Fruit fly (Drosophila melanogaster) whole organism, embryonic: ENCODE results near the gene CG4854.

ENCODE experiments used
- Aef1 ChIP-seq: fragments of 200-800 bp; sonication (Bioruptor generic); IDR thresholded peaks from 3 replicates; pipeline ENCODE4 v1.3.6; 2022; ENCODE audit warnings: missing biosample characterization, missing genetic modification characterization
- Bgb ChIP-seq: fragments of 200-800 bp; sonication (Bioruptor generic); IDR thresholded peaks from 2 replicates; pipeline ENCODE4 v1.3.6; 2022; ENCODE audit warnings: missing biosample characterization, missing genetic modification characterization; ENCODE audit not compliant: partially characterized antibody
- CG10654 ChIP-seq: fragments of 200-800 bp; sonication (Bioruptor generic); optimal IDR thresholded peaks from 2 replicates; lab custom pipeline; 2016; ENCODE audit warnings: missing biosample characterization, missing genetic modification characterization
- CG10979 ChIP-seq: fragments of 200-800 bp; sonication (Bioruptor generic); optimal IDR thresholded peaks from 2 replicates; lab custom pipeline; 2018; ENCODE audit warnings: missing biosample characterization, mild to moderate bottlenecking, missing genetic modification characterization, moderate library complexity
- CG11085 ChIP-seq: fragments of 200-800 bp; sonication (Bioruptor generic); IDR thresholded peaks from 2 replicates; pipeline ENCODE4 v1.3.6; 2022; ENCODE audit warnings: missing biosample characterization, missing genetic modification characterization
- CG11093 ChIP-seq: fragments of 200-800 bp; sonication (Bioruptor generic); IDR thresholded peaks from 3 replicates; pipeline ENCODE4 v1.3.6; 2022; ENCODE audit warnings: missing biosample characterization, missing genetic modification characterization
- CG11560 ChIP-seq: fragments of 200-800 bp; sonication (Bioruptor generic); IDR thresholded peaks from 3 replicates; pipeline ENCODE4 v1.3.6; 2022; ENCODE audit warnings: missing biosample characterization, missing genetic modification characterization
- CG11695 ChIP-seq: fragments of 200-800 bp; sonication (Bioruptor generic); IDR thresholded peaks from 3 replicates; pipeline ENCODE4 v1.3.6; 2022; ENCODE audit warnings: missing biosample characterization, missing genetic modification characterization
- CG12299 ChIP-seq: fragments of 200-800 bp; sonication (Bioruptor generic); optimal IDR thresholded peaks from 2 replicates; lab custom pipeline; 2018; ENCODE audit warnings: missing biosample characterization, mild to moderate bottlenecking, missing genetic modification characterization
- CG14014 ChIP-seq: fragments of 200-800 bp; sonication (Bioruptor generic); IDR thresholded peaks from 2 replicates; pipeline ENCODE4 v1.3.6; 2022; ENCODE audit warnings: missing biosample characterization, missing genetic modification characterization
- CG14965 ChIP-seq: fragments of 200-800 bp; sonication (Bioruptor generic); optimal IDR thresholded peaks from 2 replicates; lab custom pipeline; 2016; ENCODE audit warnings: missing biosample characterization, missing genetic modification characterization, borderline replicate concordance
- CG15073 ChIP-seq: fragments of 200-800 bp; sonication (Bioruptor generic); optimal IDR thresholded peaks from 2 replicates; lab custom pipeline; 2016; ENCODE audit warnings: missing biosample characterization, missing genetic modification characterization
- CG1529 ChIP-seq: fragments of 200-800 bp; sonication (Bioruptor generic); optimal IDR thresholded peaks from 3 replicates; lab custom pipeline; 2018; ENCODE audit warnings: missing biosample characterization, missing genetic modification characterization
- CG17328 ChIP-seq: fragments of 200-800 bp; sonication (Bioruptor generic); IDR thresholded peaks from 2 replicates; pipeline ENCODE4 v1.3.6; 2022; ENCODE audit warnings: missing biosample characterization, missing genetic modification characterization
- CG17802 ChIP-seq: fragments of 200-800 bp; sonication (Bioruptor generic); optimal IDR thresholded peaks from 2 replicates; lab custom pipeline; 2018; ENCODE audit warnings: missing biosample characterization, mild to moderate bottlenecking, missing genetic modification characterization, moderate library complexity
- CG18262 ChIP-seq: fragments of 200-800 bp; optimal IDR thresholded peaks from 3 replicates; lab custom pipeline; 2019; ENCODE audit warnings: missing biosample characterization, mild to moderate bottlenecking, missing genetic modification characterization, moderate library complexity
- CG18476 ChIP-seq: fragments of 200-800 bp; sonication (Bioruptor generic); optimal IDR thresholded peaks from 2 replicates; lab custom pipeline; 2016; ENCODE audit warnings: missing biosample characterization, mild to moderate bottlenecking, missing genetic modification characterization
- CG2875 ChIP-seq: fragments of 200-800 bp; sonication (Bioruptor generic); optimal IDR thresholded peaks from 2 replicates; lab custom pipeline; 2017; ENCODE audit warnings: missing biosample characterization, mild to moderate bottlenecking, missing genetic modification characterization, missing genetic modification reagents
- CG42726 ChIP-seq: fragments of 200-800 bp; sonication (Bioruptor generic); IDR thresholded peaks from 2 replicates; pipeline ENCODE4 v1.3.6; 2022; ENCODE audit warnings: missing biosample characterization, missing genetic modification characterization; ENCODE audit not compliant: partially characterized antibody
- CG4820 ChIP-seq: fragments of 200-800 bp; sonication (Bioruptor generic); optimal IDR thresholded peaks from 3 replicates; lab custom pipeline; 2016; ENCODE audit warnings: missing biosample characterization, missing genetic modification characterization
- CG6272 ChIP-seq: fragments of 200-800 bp; sonication (Bioruptor generic); IDR thresholded peaks from 2 replicates; pipeline ENCODE4 v1.3.6; 2022; ENCODE audit warnings: missing biosample characterization, missing genetic modification characterization
- CG6813 ChIP-seq: fragments of 200-800 bp; sonication (Bioruptor generic); optimal IDR thresholded peaks from 2 replicates; lab custom pipeline; 2017; ENCODE audit warnings: missing biosample characterization, missing genetic modification characterization, mild to moderate bottlenecking, moderate library complexity, missing genetic modification reagents
- CG8281 ChIP-seq: fragments of 200-800 bp; sonication (Bioruptor generic); optimal IDR thresholded peaks from 2 replicates; lab custom pipeline; 2018; ENCODE audit warnings: missing biosample characterization, mild to moderate bottlenecking, missing genetic modification characterization, moderate library complexity
- CG9797 ChIP-seq: fragments of 200-800 bp; sonication (Bioruptor generic); optimal IDR thresholded peaks from 3 replicates; lab custom pipeline; 2018; ENCODE audit warnings: missing biosample characterization, mild to moderate bottlenecking, missing genetic modification characterization
- D ChIP-seq, 2 experiments: fragments of 200-800 bp in 1 of 2; fragments of >200 bp in 1 of 2; sonication (Bioruptor generic) in 1 of 2; optimal IDR thresholded peaks; 2 replicates in 1 of 2; 3 replicates in 1 of 2; lab custom pipeline; 2017; ENCODE audit warnings: mild to moderate bottlenecking in 1 of 2, missing biosample characterization in 1 of 2, missing genetic modification characterization in 1 of 2, missing genetic modification reagents in 1 of 2
- ERR ChIP-seq: fragments of 200-800 bp; sonication (Bioruptor generic); optimal IDR thresholded peaks from 2 replicates; lab custom pipeline; 2016; ENCODE audit warnings: missing biosample characterization, missing genetic modification characterization
- Med ChIP-seq: fragments of 200-800 bp; sonication (Bioruptor generic); peaks from one replicate; lab custom pipeline; 2016; ENCODE audit warnings: missing biosample characterization, missing genetic modification characterization, mild to moderate bottlenecking, inconsistent platforms, moderate library complexity
- PHDP ChIP-seq: fragments of 200-800 bp; sonication (Bioruptor generic); optimal IDR thresholded peaks from 3 replicates; lab custom pipeline; 2018; ENCODE audit warnings: missing biosample characterization, mild to moderate bottlenecking, missing genetic modification characterization, moderate library complexity
- Pdp1 ChIP-seq, 2 experiments: fragments of 200-800 bp; sonication (Bioruptor generic); optimal IDR thresholded peaks; 3 replicates each; lab custom pipeline; 2016; ENCODE audit warnings: missing biosample characterization in 2 of 2, missing genetic modification characterization in 2 of 2, mild to moderate bottlenecking in 1 of 2, moderate library complexity in 1 of 2
- Scr ChIP-seq: fragments of 200-800 bp; sonication (Bioruptor generic); IDR thresholded peaks from 2 replicates; pipeline ENCODE4 v1.3.6; 2022; ENCODE audit warnings: missing biosample characterization, missing genetic modification characterization; ENCODE audit not compliant: partially characterized antibody
- Sox100B ChIP-seq: fragments of 200-800 bp; sonication (Bioruptor generic); optimal IDR thresholded peaks from 3 replicates; lab custom pipeline; 2018; ENCODE audit warnings: missing biosample characterization, mild to moderate bottlenecking, missing genetic modification characterization
- ase ChIP-seq: fragments of 200-800 bp; sonication (Bioruptor generic); IDR thresholded peaks from 3 replicates; pipeline ENCODE4 v1.3.6; 2022; ENCODE audit warnings: missing biosample characterization, missing genetic modification characterization
- chinmo ChIP-seq: fragments of 200-800 bp; sonication (Bioruptor generic); IDR thresholded peaks from 4 replicates; pipeline ENCODE4 v1.3.6; 2022; ENCODE audit warnings: missing biosample characterization, missing genetic modification characterization; ENCODE audit not compliant: partially characterized antibody
- corto ChIP-seq: fragments of 200-800 bp; sonication (Bioruptor generic); optimal IDR thresholded peaks from 2 replicates; lab custom pipeline; 2016; ENCODE audit warnings: missing biosample characterization, mild to moderate bottlenecking, missing genetic modification characterization, moderate library complexity
- crol ChIP-seq: fragments of 200-800 bp; sonication (Bioruptor generic); IDR thresholded peaks from 2 replicates; pipeline ENCODE4 v1.3.6; 2022; ENCODE audit warnings: missing biosample characterization, missing genetic modification characterization
- dysf ChIP-seq: fragments of 200-800 bp; sonication (Bioruptor generic); IDR thresholded peaks from 3 replicates; pipeline ENCODE4 v1.3.6; 2022; ENCODE audit warnings: missing biosample characterization, missing genetic modification characterization
- ewg ChIP-seq: fragments of 200-800 bp; sonication (Bioruptor generic); optimal IDR thresholded peaks from 3 replicates; lab custom pipeline; 2017; ENCODE audit warnings: mild to moderate bottlenecking, missing biosample characterization, missing genetic modification reagents, missing genetic modification characterization
- hkb ChIP-seq, 2 experiments: fragments of 200-800 bp in 1 of 2; fragments of >200 bp in 1 of 2; sonication (Bioruptor generic) in 1 of 2; IDR thresholded peaks in 1 of 2; optimal IDR thresholded peaks in 1 of 2; 2 replicates each; pipeline versions ENCODE4 v1.3.6 to Lab custom; 2017 to 2022; ENCODE audit warnings: missing biosample characterization in 1 of 2, missing genetic modification characterization in 1 of 2
- jumu ChIP-seq: fragments of 200-800 bp; sonication (Bioruptor generic); optimal IDR thresholded peaks from 3 replicates; lab custom pipeline; 2016; ENCODE audit warnings: missing biosample characterization, missing genetic modification characterization
- lola ChIP-seq, 3 experiments: fragments of >200 bp in 2 of 3; fragments of 200-800 bp in 1 of 3; sonication (Bioruptor generic) in 1 of 3; optimal IDR thresholded peaks; 2 replicates each; lab custom pipeline; 2017 to 2019; ENCODE audit warnings: missing biosample characterization in 3 of 3, missing genetic modification characterization in 3 of 3, mild to moderate bottlenecking in 1 of 3, moderate library complexity in 1 of 3
- pb ChIP-seq: fragments of 200-800 bp; sonication (Bioruptor generic); optimal IDR thresholded peaks from 3 replicates; lab custom pipeline; 2016; ENCODE audit warnings: missing biosample characterization, missing genetic modification characterization
- phol ChIP-seq: fragments of 200-800 bp; sonication (Bioruptor generic); optimal IDR thresholded peaks from 3 replicates; lab custom pipeline; 2018; ENCODE audit warnings: missing biosample characterization, mild to moderate bottlenecking, missing genetic modification characterization, moderate library complexity
- pnt ChIP-seq: fragments of 200-800 bp; sonication (Bioruptor generic); optimal IDR thresholded peaks from 3 replicates; lab custom pipeline; 2016; ENCODE audit warnings: missing biosample characterization, missing genetic modification characterization
- stc ChIP-seq: fragments of 200-800 bp; sonication (Bioruptor generic); IDR thresholded peaks from 2 replicates; pipeline ENCODE4 v1.3.6; 2022; ENCODE audit warnings: missing biosample characterization, missing genetic modification characterization
- ttk ChIP-seq: fragments of 200-800 bp; sonication (Bioruptor generic); IDR thresholded peaks from 2 replicates; pipeline ENCODE4 v2.1.2; 2022; ENCODE audit warnings: missing biosample characterization, missing genetic modification characterization
- vnd ChIP-seq: fragments of 200-800 bp; sonication (Bioruptor generic); IDR thresholded peaks from 3 replicates; pipeline ENCODE4 v1.3.6; 2022; ENCODE audit warnings: missing biosample characterization, missing genetic modification characterization; ENCODE audit not compliant: partially characterized antibody
- wdn ChIP-seq: fragments of 200-800 bp; sonication (Bioruptor generic); IDR thresholded peaks from 2 replicates; pipeline ENCODE4 v1.3.6; 2022; ENCODE audit warnings: missing biosample characterization, missing genetic modification characterization

The CG4854 gene

dm6 chr3R:20021152-20021769 is 6.6 kb upstream of the CG4854 start, which contains the start of the genes PIG-L and psidin (continued):
- TF ChIP-seq CG15073 = peak; percentile 32
- peak; percentile 54 for TF ChIP-seq pnt (GFP tag; lab: Kevin White, UChicago)
- TF ChIP-seq CG14965 (GFP tag; lab: Kevin White, UChicago) = no peak
- TF ChIP-seq ewg (GFP tag; lab: Kevin White, UChicago) = peak; percentile 48
- no peak for TF ChIP-seq corto (GFP tag; lab: Kevin White, UChicago)
- peak; percentile 25; the same call in 1 of the 2 replicates for TF ChIP-seq wdn (GFP tag; lab: Robert Waterston, UW)
- peak; percentile 35; the same call in 1 of the 2 replicates for TF ChIP-seq CG11085 (GFP tag; lab: Robert Waterston, UW)
- TF ChIP-seq CG18262 = peak; percentile 92
- peak; percentile 26 for TF ChIP-seq CG9797 (GFP tag; lab: Kevin White, UChicago)
- TF ChIP-seq CG14014 = no peak
- peak; percentile 24 for TF ChIP-seq CG18476 (GFP tag; lab: Kevin White, UChicago)
- TF ChIP-seq lola (GFP tag; optimal IDR thresholded peaks at IDR 0.05; lab: Kevin White, UChicago) = peak in 1 of 3 experiments; percentile 93
- TF ChIP-seq ttk (GFP tag; lab: Robert Waterston, UW) = peak; percentile 40
- TF ChIP-seq CG17802 (tag; lab: Kevin White, UChicago) = no peak
- no peak for TF ChIP-seq hkb (optimal IDR thresholded peaks at IDR 0.05; lab: Kevin White, UChicago)
- TF ChIP-seq hkb (GFP tag; IDR thresholded peaks at IDR 0.05; lab: Robert Waterston, UW) = peak; percentile 61; the same call in 1 of the 2 replicates
- peak; percentile 31 for TF ChIP-seq CG2875 (GFP tag; lab: Kevin White, UChicago)
- TF ChIP-seq CG6272 = peak; percentile 60
- TF ChIP-seq jumu (GFP tag; lab: Kevin White, UChicago) = peak; percentile 57
- peak; percentile 85 for TF ChIP-seq CG42726
- peak; percentile 37 for TF ChIP-seq pb (GFP tag; lab: Kevin White, UChicago)
- TF ChIP-seq Bgb (GFP tag; lab: Robert Waterston, UW) = peak; percentile 93
- peak; percentile 84 for TF ChIP-seq phol
- TF ChIP-seq crol (GFP tag; lab: Robert Waterston, UW) = no peak
- peak; percentile 61 for TF ChIP-seq Aef1
- TF ChIP-seq CG12299 (tag; lab: Kevin White, UChicago) = peak; percentile 73
- TF ChIP-seq CG10654 (GFP tag; lab: Kevin White, UChicago) = peak; percentile 48
- TF ChIP-seq CG1529 = peak; percentile 65
- TF ChIP-seq CG10979 (tag; lab: Kevin White, UChicago) = peak; percentile 68
- TF ChIP-seq PHDP = peak; percentile 88
- peak; percentile 96 for TF ChIP-seq Med (GFP tag; lab: Kevin White, UChicago)
- peak; percentile 79 for TF ChIP-seq CG11560 (tag; lab: Robert Waterston, UW)
- peak; percentile 62 for TF ChIP-seq Sox100B (GFP tag; lab: Kevin White, UChicago)
- TF ChIP-seq CG4820 (GFP tag; lab: Kevin White, UChicago) = peak; percentile 67
- TF ChIP-seq Pdp1 (GFP tag; optimal IDR thresholded peaks at IDR 0.05; lab: Kevin White, UChicago) = peak; percentile 55 to 81
- TF ChIP-seq vnd (GFP tag; lab: Robert Waterston, UW) = peak; percentile 96
- TF ChIP-seq D (optimal IDR thresholded peaks at IDR 0.05; lab: Kevin White, UChicago) = no peak
- TF ChIP-seq D (GFP tag; optimal IDR thresholded peaks at IDR 0.05; lab: Kevin White, UChicago) = peak; percentile 60
- TF ChIP-seq stc = peak; percentile 61; the same call in 1 of the 2 replicates
- TF ChIP-seq ase (GFP tag; lab: Robert Waterston, UW) = peak; percentile 23; the same call in 2 of the 3 replicates
- TF ChIP-seq CG11093 (GFP tag; lab: Robert Waterston, UW) = peak; percentile 47; the same call in 2 of the 3 replicates
- TF ChIP-seq CG8281 (tag; lab: Kevin White, UChicago) = peak; percentile 66
- peak; percentile 98 for TF ChIP-seq Scr
- TF ChIP-seq CG11695 (GFP tag; lab: Robert Waterston, UW) = peak; percentile 71
- TF ChIP-seq CG17328 (GFP tag; lab: Robert Waterston, UW) = peak; percentile 49
- peak; percentile 11 for TF ChIP-seq ERR (GFP tag; lab: Kevin White, UChicago)
- TF ChIP-seq dysf (GFP tag; lab: Robert Waterston, UW) = peak; percentile 87
- peak; percentile 20 for TF ChIP-seq CG6813
- 0 out of 4 replicates have a peak, but pooled peaks have one; percentile 61 for TF ChIP-seq chinmo (GFP tag; lab: Robert Waterston, UW)
